Worm (Caenorhabditis elegans): Measurements from ENCODE around the gene str-228.

DNA sequence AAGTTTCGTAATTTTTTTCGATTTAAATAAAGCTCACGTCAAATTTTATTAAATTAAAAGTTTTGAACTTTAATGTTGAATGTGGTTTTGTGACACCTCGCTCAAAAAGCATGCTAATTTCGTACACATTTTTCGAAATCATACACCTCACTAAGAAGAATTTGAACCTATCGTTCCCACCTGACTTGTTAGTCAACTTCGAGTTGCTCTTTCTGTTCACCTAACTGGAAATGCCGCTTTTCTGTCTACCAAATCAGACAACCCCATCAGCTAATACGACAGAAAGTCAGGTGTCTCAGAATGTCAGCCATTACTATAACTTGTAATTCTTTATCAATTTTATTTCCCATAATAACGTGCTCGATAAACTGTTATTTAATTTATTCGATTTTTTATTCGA is 20.4 kb downstream of the str-228 start, which contains the start of gene srbc-66:
- no peak for TF ChIP-seq flt-1 (GFP tag; IDR thresholded peaks at IDR 0.05)
- no peak for TF ChIP-seq T22C8.4 (GFP tag; IDR thresholded peaks at IDR 0.05)
- TF ChIP-seq ztf-29 (GFP tag; IDR thresholded peaks at IDR 0.05) = no peak
- no peak for TF ChIP-seq cog-1 (tag; optimal IDR thresholded peaks at IDR 0.05)
- TF ChIP-seq tab-1 (GFP tag; IDR thresholded peaks at IDR 0.05) = no peak
- TF ChIP-seq klf-2 (GFP tag; conservative IDR thresholded peaks at IDR 0.05) = no peak
- TF ChIP-seq med-1 (GFP tag; optimal IDR thresholded peaks at IDR 0.05; ENCODE audit: insufficient read depth) = no peak
- TF ChIP-seq ztf-23 (GFP tag; IDR thresholded peaks at IDR 0.05) = no peak
